Worm (Caenorhabditis elegans): Measurements from ENCODE around the gene H03A11.2.

DNA sequence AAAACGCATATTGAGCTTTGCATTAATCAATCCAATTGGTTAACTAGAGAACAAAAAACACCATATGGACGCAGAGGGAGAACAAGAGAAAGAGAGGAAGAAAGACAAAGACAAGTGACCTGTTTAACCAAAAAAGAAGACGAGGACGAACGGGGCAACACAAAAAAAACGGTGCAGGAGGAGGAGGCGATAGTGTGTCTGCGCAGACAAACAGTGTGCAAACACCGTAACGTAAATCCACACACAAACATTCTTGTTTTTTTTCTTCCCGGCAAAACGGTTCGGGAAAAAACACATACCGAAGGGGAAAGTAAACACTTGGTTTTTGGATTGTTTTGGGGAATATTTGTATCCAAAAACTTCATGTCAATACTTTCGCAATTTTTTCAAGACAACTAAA is 16.1 kb upstream of the H03A11.2 start:
- no peak for TF ChIP-seq mdl-1 (tag; optimal IDR thresholded peaks at IDR 0.05)
- no peak for TF ChIP-seq aly-2 (tag; optimal IDR thresholded peaks at IDR 0.05)
- no peak for TF ChIP-seq daf-12 (tag; optimal IDR thresholded peaks at IDR 0.05)
- no peak for TF ChIP-seq ceh-28 (tag; optimal IDR thresholded peaks at IDR 0.05)
- no peak for TF ChIP-seq tbx-2 (tag; optimal IDR thresholded peaks at IDR 0.05)
- no peak for TF ChIP-seq nhr-43 (tag; optimal IDR thresholded peaks at IDR 0.05; ENCODE audit: poor library complexity, severe bottlenecking)
